Fruit fly (Drosophila melanogaster): Measurements from ENCODE around the gene CG7131.

Gene CG7131

DNA sequence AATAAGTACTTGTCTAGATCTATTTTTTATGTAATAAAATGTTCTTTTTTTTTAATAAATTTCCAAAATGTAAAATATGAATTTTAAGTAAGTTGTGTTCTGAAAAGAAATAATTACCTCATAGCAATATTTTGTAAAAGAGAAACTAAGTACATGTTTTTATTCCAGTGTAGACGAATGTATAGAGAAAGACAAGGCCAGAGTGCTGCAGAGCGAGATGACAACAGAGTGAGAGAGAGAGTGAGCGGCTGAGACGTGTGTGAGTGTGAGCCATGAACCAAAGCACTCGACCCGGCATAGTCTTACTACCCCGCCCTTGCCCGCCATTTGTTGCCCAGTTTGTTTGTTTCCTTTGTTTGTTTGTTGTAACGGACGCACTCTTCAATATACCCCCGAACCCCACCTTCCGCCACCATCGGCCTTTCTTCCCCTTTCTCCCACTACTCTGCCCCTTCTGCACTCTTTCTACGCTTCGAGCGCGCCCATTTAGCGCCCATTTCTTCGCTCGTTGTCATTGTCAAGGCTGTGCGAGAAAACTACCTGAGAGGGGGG lies 22.9 kb upstream of the CG7131 start (continued):
- no peak for TF ChIP-seq CG17912 (GFP tag; optimal IDR thresholded peaks at IDR 0.05)
- peak; percentile 14 for TF ChIP-seq Ada2b (GFP tag; IDR thresholded peaks at IDR 0.05)
- peak; percentile 54 for TF ChIP-seq CG6254 (GFP tag; optimal IDR thresholded peaks at IDR 0.05)
- peak; percentile 82 for TF ChIP-seq CG4360 (GFP tag; IDR thresholded peaks at IDR 0.05)
- peak; percentile 76 for TF ChIP-seq Sox100B (GFP tag; optimal IDR thresholded peaks at IDR 0.05)
- no peak for TF ChIP-seq danr (GFP tag; IDR thresholded peaks at IDR 0.05)
- TF ChIP-seq CG10462 (GFP tag; optimal IDR thresholded peaks at IDR 0.05), result no peak
- TF ChIP-seq sc (optimal IDR thresholded peaks at IDR 0.05), result no peak
- peak; percentile 32 for TF ChIP-seq sc (GFP tag; optimal IDR thresholded peaks at IDR 0.05)
- no peak for TF ChIP-seq Elba2 (GFP tag; optimal IDR thresholded peaks at IDR 0.05)
- TF ChIP-seq CG10147 (GFP tag; optimal IDR thresholded peaks at IDR 0.05), result peak; percentile 24
- TF ChIP-seq Sox102F (GFP tag; optimal IDR thresholded peaks at IDR 0.05), result peak; percentile 58
- TF ChIP-seq CG4854 (GFP tag; optimal IDR thresholded peaks at IDR 0.05), result no peak
- TF ChIP-seq CG10431 (GFP tag; optimal IDR thresholded peaks at IDR 0.05), result peak; percentile 37
- TF ChIP-seq CG8388 (GFP tag; optimal IDR thresholded peaks at IDR 0.05), result peak; percentile 54
- no peak for TF ChIP-seq CG15011 (GFP tag; optimal IDR thresholded peaks at IDR 0.05)
- no peak for TF ChIP-seq slou (GFP tag; optimal IDR thresholded peaks at IDR 0.05)
- TF ChIP-seq CG7372 (GFP tag; IDR thresholded peaks at IDR 0.05), result no peak
- TF ChIP-seq CG6683 (GFP tag; optimal IDR thresholded peaks at IDR 0.05), result no peak
- peak; percentile 26 for TF ChIP-seq eyg (GFP tag; optimal IDR thresholded peaks at IDR 0.05)
- TF ChIP-seq CG8478 (optimal IDR thresholded peaks at IDR 0.05), result no peak
- TF ChIP-seq CG10209 (GFP tag; optimal IDR thresholded peaks at IDR 0.05), result peak; percentile 48
- TF ChIP-seq CG8290 (GFP tag; optimal IDR thresholded peaks at IDR 0.05), result no peak
- TF ChIP-seq CG8290 (tag; optimal IDR thresholded peaks at IDR 0.05), result peak; percentile 47 to 71
- TF ChIP-seq jigr1 (GFP tag; IDR thresholded peaks at IDR 0.05), result no peak
- no peak for TF ChIP-seq CG2116 (GFP tag; optimal IDR thresholded peaks at IDR 0.05)
- TF ChIP-seq schlank (tag; optimal IDR thresholded peaks at IDR 0.05), result peak; percentile 40
- TF ChIP-seq peb (GFP tag; IDR thresholded peaks at IDR 0.05), result no peak
- TF ChIP-seq amos (GFP tag; IDR thresholded peaks at IDR 0.05; ENCODE audit: partially characterized antibody), result no peak
- TF ChIP-seq fd64A (GFP tag; optimal IDR thresholded peaks at IDR 0.05), result peak; percentile 79
- TF ChIP-seq Lhr (GFP tag; optimal IDR thresholded peaks at IDR 0.05), result peak; percentile 58
- no peak for TF ChIP-seq Fer2 (tag; optimal IDR thresholded peaks at IDR 0.05)
- TF ChIP-seq CG11504 (tag; optimal IDR thresholded peaks at IDR 0.05), result peak; percentile 77
- TF ChIP-seq CG12071 (GFP tag; optimal IDR thresholded peaks at IDR 0.05), result peak; percentile 79
- no peak for TF ChIP-seq CG1602 (GFP tag; optimal IDR thresholded peaks at IDR 0.05)
- peak; percentile 39 for TF ChIP-seq Camta (GFP tag; optimal IDR thresholded peaks at IDR 0.05)
- peak; percentile 45 for TF ChIP-seq CG10654 (GFP tag; optimal IDR thresholded peaks at IDR 0.05)
- TF ChIP-seq CG42726 (GFP tag; IDR thresholded peaks at IDR 0.05; ENCODE audit: partially characterized antibody), result 0 out of 2 replicates have a peak, but pooled peaks have one; percentile 30
- TF ChIP-seq Mrtf (GFP tag; IDR thresholded peaks at IDR 0.05), result 0 out of 3 replicates have a peak, but pooled peaks have one; percentile 9
- peak; percentile 57 for TF ChIP-seq CG33557 (GFP tag; optimal IDR thresholded peaks at IDR 0.05)
- peak; percentile 43 for TF ChIP-seq CG12219 (GFP tag; optimal IDR thresholded peaks at IDR 0.05)
- TF ChIP-seq D (optimal IDR thresholded peaks at IDR 0.05), result no peak
- TF ChIP-seq D (GFP tag; optimal IDR thresholded peaks at IDR 0.05), result peak; percentile 81
- TF ChIP-seq vfl (GFP tag; optimal IDR thresholded peaks at IDR 0.05), result no peak
- no peak for TF ChIP-seq Atf6 (GFP tag; IDR thresholded peaks at IDR 0.05)
- TF ChIP-seq unc-4 (GFP tag; IDR thresholded peaks at IDR 0.05; ENCODE audit: partially characterized antibody), result no peak
- TF ChIP-seq CG30431 (GFP tag; optimal IDR thresholded peaks at IDR 0.05), result peak; percentile 27
- peak; percentile 10 for TF ChIP-seq Abd-B (GFP tag; optimal IDR thresholded peaks at IDR 0.05)
- TF ChIP-seq B-H1 (GFP tag; IDR thresholded peaks at IDR 0.05), result no peak
- no peak for TF ChIP-seq pho (GFP tag; optimal IDR thresholded peaks at IDR 0.05)
- TF ChIP-seq pros (GFP tag; optimal IDR thresholded peaks at IDR 0.05), result peak; percentile 68

Data from whole organism, embryonic.